1 fruit fly cellular context compared by ENCODE assay signal in genomic region chrX:3474476-3475439, dm6.
TF ChIP-seq lines count a peak whose summit lies in the region.

Gene CG12206 (minus strand): TSS chrX:3474524.

TF ChIP-seq in whole organism, embryonic, 481 proteins besides CTCF, POLR2A, EP300 and RAD21 (continued from another document):
- TF ChIP-seq CG14014 (GFP tag; IDR thresholded peaks at IDR 0.05; lab: Robert Waterston, UW) (peak; percentile 25; the same call in 1 of the 2 replicates), CG4820 (GFP tag; optimal IDR thresholded peaks at IDR 0.05; lab: Kevin White, UChicago) (peak; percentile 2), lbe (GFP tag; optimal IDR thresholded peaks at IDR 0.05; lab: Kevin White, UChicago) (peak; percentile 20), pzg (GFP tag; optimal IDR thresholded peaks at IDR 0.05; lab: Kevin White, UChicago) (no peak), MBD-R2 (GFP tag; IDR thresholded peaks at IDR 0.05; lab: Robert Waterston, UW) (no peak), CG4424 (GFP tag; optimal IDR thresholded peaks at IDR 0.05; lab: Kevin White, UChicago) (peak; percentile 45), Deaf1 (tag; optimal IDR thresholded peaks at IDR 0.05; lab: Kevin White, UChicago) (peak; percentile 26), Xrp1 (GFP tag; IDR thresholded peaks at IDR 0.05; lab: Robert Waterston, UW) (peak; percentile 61), CG13775 (GFP tag; optimal IDR thresholded peaks at IDR 0.05; lab: Kevin White, UChicago) (peak; percentile 54), cato (GFP tag; optimal IDR thresholded peaks at IDR 0.05; lab: Kevin White, UChicago; ENCODE audit: borderline replicate concordance) (no peak), CG3847 (GFP tag; IDR thresholded peaks at IDR 0.05; lab: Robert Waterston, UW) (peak; percentile 63), Blimp-1 (GFP tag; optimal IDR thresholded peaks at IDR 0.05; lab: Kevin White, UChicago) (peak; percentile 46), Camta (GFP tag; optimal IDR thresholded peaks at IDR 0.05; lab: Kevin White, UChicago) (no peak), repo (GFP tag; optimal IDR thresholded peaks at IDR 0.05; lab: Kevin White, UChicago) (no peak), CG11247 (GFP tag; IDR thresholded peaks at IDR 0.05; lab: Robert Waterston, UW) (peak; percentile 24; the same call in 1 of the 2 replicates), Ptx1 (GFP tag; IDR thresholded peaks at IDR 0.05; lab: Robert Waterston, UW) (peak; percentile 74), CG17802 (tag; optimal IDR thresholded peaks at IDR 0.05; lab: Kevin White, UChicago) (no peak), twi (tag; optimal IDR thresholded peaks at IDR 0.05; lab: Kevin White, UChicago) (no peak), dmrt11E (tag; optimal IDR thresholded peaks at IDR 0.05; lab: Kevin White, UChicago) (peak; percentile 28), cas (GFP tag; IDR thresholded peaks at IDR 0.05; lab: Robert Waterston, UW) (no peak), CG9797 (GFP tag; optimal IDR thresholded peaks at IDR 0.05; lab: Kevin White, UChicago) (no peak), fd64A (GFP tag; optimal IDR thresholded peaks at IDR 0.05; lab: Kevin White, UChicago) (no peak), Asciz (GFP tag; optimal IDR thresholded peaks at IDR 0.05; lab: Kevin White, UChicago) (peak; percentile 9), Atf6 (GFP tag; IDR thresholded peaks at IDR 0.05; lab: Robert Waterston, UW) (peak; percentile 64), CG14667 (GFP tag; IDR thresholded peaks at IDR 0.05; lab: Robert Waterston, UW) (no peak), Ssrp (tag; optimal IDR thresholded peaks at IDR 0.05; lab: Kevin White, UChicago) (peak; percentile 53), tgo (GFP tag; IDR thresholded peaks at IDR 0.05; lab: Robert Waterston, UW) (peak; percentile 58; the same call in 2 of the 3 replicates), CG12155 (GFP tag; optimal IDR thresholded peaks at IDR 0.05; lab: Kevin White, UChicago) (peak; percentile 12), CrebB (tag; optimal IDR thresholded peaks at IDR 0.05; lab: Kevin White, UChicago) (peak; percentile 9), exex (tag; optimal IDR thresholded peaks at IDR 0.05; lab: Kevin White, UChicago) (peak; percentile 3), nerfin-2 (GFP tag; IDR thresholded peaks at IDR 0.05; lab: Robert Waterston, UW; ENCODE audit: partially characterized antibody) (no peak), CG2712 (tag; optimal IDR thresholded peaks at IDR 0.05; lab: Kevin White, UChicago) (peak; percentile 68), CG12659 (GFP tag; optimal IDR thresholded peaks at IDR 0.05; lab: Kevin White, UChicago) (peak; percentile 41), caup (GFP tag; optimal IDR thresholded peaks at IDR 0.05; lab: Kevin White, UChicago; ENCODE audit: severe bottlenecking) (peak; percentile 66), CG11723 (GFP tag; optimal IDR thresholded peaks at IDR 0.05; lab: Kevin White, UChicago) (no peak), CG3726 (GFP tag; IDR thresholded peaks at IDR 0.05; lab: Robert Waterston, UW) (no peak), BEAF-32 (GFP tag; optimal IDR thresholded peaks at IDR 0.05; lab: Kevin White, UChicago) (no peak), al (GFP tag; IDR thresholded peaks at IDR 0.05; lab: Robert Waterston, UW) (peak; percentile 53; the same call in 1 of the 2 replicates), CG32532 (GFP tag; IDR thresholded peaks at IDR 0.05; lab: Robert Waterston, UW) (peak; percentile 74; the same call in 1 of the 2 replicates), CG13424 (tag; optimal IDR thresholded peaks at IDR 0.05; lab: Kevin White, UChicago) (peak; percentile 72), CG10267 (tag; optimal IDR thresholded peaks at IDR 0.05; lab: Kevin White, UChicago) (peak; percentile 42), CG2120 (GFP tag; optimal IDR thresholded peaks at IDR 0.05; lab: Kevin White, UChicago) (peak; percentile 21), CG12942 (GFP tag; optimal IDR thresholded peaks at IDR 0.05; lab: Kevin White, UChicago) (peak; percentile 18), Dref (GFP tag; IDR thresholded peaks at IDR 0.05; lab: Robert Waterston, UW) (no peak), Nf-YB (GFP tag; optimal IDR thresholded peaks at IDR 0.05; lab: Kevin White, UChicago) (peak; percentile 9), Dip3 (GFP tag; optimal IDR thresholded peaks at IDR 0.05; lab: Kevin White, UChicago) (no peak), Bteb2 (GFP tag; optimal IDR thresholded peaks at IDR 0.05; lab: Kevin White, UChicago) (no peak), CG15514 (GFP tag; optimal IDR thresholded peaks at IDR 0.05; lab: Kevin White, UChicago) (peak; percentile 17), sisA (GFP tag; IDR thresholded peaks at IDR 0.05; lab: Robert Waterston, UW) (peak; percentile 53), CG12071 (GFP tag; optimal IDR thresholded peaks at IDR 0.05; lab: Kevin White, UChicago) (no peak), zf30C (GFP tag; optimal IDR thresholded peaks at IDR 0.05; lab: Kevin White, UChicago) (no peak), maf-S (GFP tag; optimal IDR thresholded peaks at IDR 0.05; lab: Kevin White, UChicago) (no peak), CoRest (tag; optimal IDR thresholded peaks at IDR 0.05; lab: Kevin White, UChicago) (peak; percentile 72), oc (tag; optimal IDR thresholded peaks at IDR 0.05; lab: Kevin White, UChicago) (peak; percentile 27), Rfx (GFP tag; IDR thresholded peaks at IDR 0.05; lab: Robert Waterston, UW) (peak; percentile 54; the same call in 1 of the 2 replicates), H15 (GFP tag; IDR thresholded peaks at IDR 0.05; lab: Robert Waterston, UW) (no peak), CG1024 (GFP tag; IDR thresholded peaks at IDR 0.05; lab: Robert Waterston, UW) (no peak), bab2 (GFP tag; optimal IDR thresholded peaks at IDR 0.05; lab: Kevin White, UChicago) (no peak), CG2678 (tag; optimal IDR thresholded peaks at IDR 0.05; lab: Kevin White, UChicago) (peak; percentile 83), HHEX (GFP tag; optimal IDR thresholded peaks at IDR 0.05; lab: Kevin White, UChicago) (peak; percentile 47), CG12391 (tag; optimal IDR thresholded peaks at IDR 0.05; lab: Kevin White, UChicago) (peak; percentile 55), Rx (GFP tag; IDR thresholded peaks at IDR 0.05; lab: Robert Waterston, UW) (no peak), nom (GFP tag; optimal IDR thresholded peaks at IDR 0.05; lab: Kevin White, UChicago) (peak; percentile 95), bowl (GFP tag; IDR thresholded peaks at IDR 0.05; lab: Robert Waterston, UW) (no peak), cwo (GFP tag; optimal IDR thresholded peaks at IDR 0.05; lab: Kevin White, UChicago) (peak; percentile 42), Antp (GFP tag; optimal IDR thresholded peaks at IDR 0.05; lab: Kevin White, UChicago) (no peak), CG16815 (GFP tag; optimal IDR thresholded peaks at IDR 0.05; lab: Kevin White, UChicago) (peak; percentile 39), CG15073 (GFP tag; optimal IDR thresholded peaks at IDR 0.05; lab: Kevin White, UChicago) (no peak), CG15011 (GFP tag; optimal IDR thresholded peaks at IDR 0.05; lab: Kevin White, UChicago) (peak; percentile 12), shn (GFP tag; optimal IDR thresholded peaks at IDR 0.05; lab: Kevin White, UChicago) (no peak), CG1603 (tag; optimal IDR thresholded peaks at IDR 0.05; lab: Kevin White, UChicago) (no peak), CG17186 (GFP tag; optimal IDR thresholded peaks at IDR 0.05; lab: Kevin White, UChicago) (no peak), CG17385 (GFP tag; optimal IDR thresholded peaks at IDR 0.05; lab: Kevin White, UChicago) (peak; percentile 66), CG31441 (GFP tag; IDR thresholded peaks at IDR 0.05; lab: Robert Waterston, UW) (peak; percentile 71), CG30020 (tag; optimal IDR thresholded peaks at IDR 0.05; lab: Kevin White, UChicago) (no peak), otp (GFP tag; IDR thresholded peaks at IDR 0.05; lab: Robert Waterston, UW) (no peak), lab (GFP tag; optimal IDR thresholded peaks at IDR 0.05; lab: Kevin White, UChicago) (peak; percentile 70), unpg (GFP tag; optimal IDR thresholded peaks at IDR 0.05; lab: Kevin White, UChicago) (peak; percentile 57), CG11504 (tag; optimal IDR thresholded peaks at IDR 0.05; lab: Kevin White, UChicago) (peak; percentile 77), CG8944 (GFP tag; optimal IDR thresholded peaks at IDR 0.05; lab: Kevin White, UChicago) (no peak), CG9932 (GFP tag; IDR thresholded peaks at IDR 0.05; lab: Robert Waterston, UW) (peak; percentile 80), unc-4 (GFP tag; IDR thresholded peaks at IDR 0.05; lab: Robert Waterston, UW; ENCODE audit: partially characterized antibody) (no peak), p53 (GFP tag; optimal IDR thresholded peaks at IDR 0.05; lab: Kevin White, UChicago) (no peak), bbx (GFP tag; IDR thresholded peaks at IDR 0.05; lab: Robert Waterston, UW; ENCODE audit: partially characterized antibody) (no peak), Gsc (GFP tag; IDR thresholded peaks at IDR 0.05; lab: Robert Waterston, UW) (no peak), sqz (GFP tag; optimal IDR thresholded peaks at IDR 0.05; lab: Kevin White, UChicago) (peak; percentile 91), ara (GFP tag; IDR thresholded peaks at IDR 0.05; lab: Robert Waterston, UW) (peak; percentile 43; the same call in 1 of the 2 replicates), Nf-YC (tag; optimal IDR thresholded peaks at IDR 0.05; lab: Kevin White, UChicago) (peak; percentile 2), hth (optimal IDR thresholded peaks at IDR 0.05; lab: Kevin White, UChicago) (no peak), ssp (GFP tag; IDR thresholded peaks at IDR 0.05; lab: Robert Waterston, UW) (peak; percentile 52; the same call in 1 of the 2 replicates), Vsx1 (GFP tag; optimal IDR thresholded peaks at IDR 0.05; lab: Kevin White, UChicago) (peak; percentile 77), CG5953 (GFP tag; IDR thresholded peaks at IDR 0.05; lab: Robert Waterston, UW) (no peak), CG10147 (GFP tag; optimal IDR thresholded peaks at IDR 0.05; lab: Kevin White, UChicago) (peak; percentile 56), Fer1 (GFP tag; optimal IDR thresholded peaks at IDR 0.05; lab: Kevin White, UChicago) (peak; percentile 56), Dll (GFP tag; IDR thresholded peaks at IDR 0.05; lab: Robert Waterston, UW; ENCODE audit: partially characterized antibody) (no peak), CG14710 (tag; optimal IDR thresholded peaks at IDR 0.05; lab: Kevin White, UChicago) (peak; percentile 41), Xbp1 (GFP tag; optimal IDR thresholded peaks at IDR 0.05; lab: Kevin White, UChicago) (peak; percentile 32), sc (optimal IDR thresholded peaks at IDR 0.05; lab: Kevin White, UChicago) (no peak), sc (GFP tag; optimal IDR thresholded peaks at IDR 0.05; lab: Kevin White, UChicago) (peak; percentile 46), Med (GFP tag; lab: Kevin White, UChicago) (peak; percentile 70), Drgx (GFP tag; IDR thresholded peaks at IDR 0.05; lab: Robert Waterston, UW) (peak; percentile 66), CG1647 (GFP tag; optimal IDR thresholded peaks at IDR 0.05; lab: Kevin White, UChicago) (no peak), Fer3 (tag; optimal IDR thresholded peaks at IDR 0.05; lab: Kevin White, UChicago) (peak; percentile 55), CG12744 (GFP tag; optimal IDR thresholded peaks at IDR 0.05; lab: Kevin White, UChicago) (no peak), CG18262 (tag; optimal IDR thresholded peaks at IDR 0.05; lab: Kevin White, UChicago) (peak; percentile 71), gem (tag; optimal IDR thresholded peaks at IDR 0.05; lab: Kevin White, UChicago) (peak; percentile 78), lilli (GFP tag; optimal IDR thresholded peaks at IDR 0.05; lab: Kevin White, UChicago) (peak; percentile 15), CG6175 (GFP tag; IDR thresholded peaks at IDR 0.05; lab: Robert Waterston, UW) (peak; percentile 93), tin (GFP tag; optimal IDR thresholded peaks at IDR 0.05; lab: Kevin White, UChicago) (peak; percentile 13), row (GFP tag; IDR thresholded peaks at IDR 0.05; lab: Robert Waterston, UW) (peak; percentile 81), Bdp1 (GFP tag; optimal IDR thresholded peaks at IDR 0.05; lab: Kevin White, UChicago) (no peak), sug (tag; optimal IDR thresholded peaks at IDR 0.05; lab: Kevin White, UChicago) (peak; percentile 39), CG17829 (tag; optimal IDR thresholded peaks at IDR 0.05; lab: Kevin White, UChicago) (peak; percentile 52), dysf (GFP tag; IDR thresholded peaks at IDR 0.05; lab: Robert Waterston, UW) (peak; percentile 69; the same call in 2 of the 3 replicates), CG31224 (GFP tag; IDR thresholded peaks at IDR 0.05; lab: Robert Waterston, UW) (0 out of 2 replicates have a peak, but pooled peaks have one; percentile 27), pros (GFP tag; optimal IDR thresholded peaks at IDR 0.05; lab: Kevin White, UChicago) (no peak), ewg (GFP tag; optimal IDR thresholded peaks at IDR 0.05; lab: Kevin White, UChicago) (peak; percentile 25), CG10543 (GFP tag; optimal IDR thresholded peaks at IDR 0.05; lab: Kevin White, UChicago) (peak; percentile 30), br (optimal IDR thresholded peaks at IDR 0.05; lab: Kevin White, UChicago) (no peak), lola (GFP tag; optimal IDR thresholded peaks at IDR 0.05; lab: Kevin White, UChicago) (peak in 1 of 3 experiments; percentile 49), CG7357 (GFP tag; IDR thresholded peaks at IDR 0.05; lab: Robert Waterston, UW) (0 out of 3 replicates have a peak, but pooled peaks have one; percentile 18), NFAT (GFP tag; IDR thresholded peaks at IDR 0.05; lab: Robert Waterston, UW) (0 out of 2 replicates have a peak, but pooled peaks have one; percentile 44), tio (GFP tag; optimal IDR thresholded peaks at IDR 0.05; lab: Kevin White, UChicago) (peak; percentile 20), Six4 (GFP tag; optimal IDR thresholded peaks at IDR 0.05; lab: Kevin White, UChicago) (peak; percentile 3), D (optimal IDR thresholded peaks at IDR 0.05; lab: Kevin White, UChicago) (no peak), D (GFP tag; optimal IDR thresholded peaks at IDR 0.05; lab: Kevin White, UChicago) (peak; percentile 33), Ets97D (GFP tag; optimal IDR thresholded peaks at IDR 0.05; lab: Kevin White, UChicago) (no peak), GATAe (GFP tag; conservative IDR thresholded peaks at IDR 0.05; lab: Robert Waterston, UW) (no peak), CG31365 (tag; optimal IDR thresholded peaks at IDR 0.05; lab: Kevin White, UChicago) (no peak), CG8388 (GFP tag; optimal IDR thresholded peaks at IDR 0.05; lab: Kevin White, UChicago) (peak; percentile 57), CG7928 (GFP tag; optimal IDR thresholded peaks at IDR 0.05; lab: Kevin White, UChicago) (no peak), sr (GFP tag; IDR thresholded peaks at IDR 0.05; lab: Robert Waterston, UW) (no peak), Fer2 (tag; optimal IDR thresholded peaks at IDR 0.05; lab: Kevin White, UChicago) (peak; percentile 6)
